Worm (Caenorhabditis elegans) whole organism, L2 larva: ENCODE measurements around the gene C01G10.14.

Experiments
- C34F6.9 ChIP-seq: fragments of 150-350 bp; optimal IDR thresholded peaks from 2 replicates; lab custom pipeline; 2014; ENCODE audit warnings: missing biosample characterization, missing genetic modification characterization
- F13H6.1 ChIP-seq: sonication (generic microtip); optimal IDR thresholded peaks from 2 replicates; lab custom pipeline; 2016; ENCODE audit warnings: missing genetic modification characterization, missing compliant biosample characterization
- R02D3.7 ChIP-seq: fragments of 150-350 bp; optimal IDR thresholded peaks from 2 replicates; lab custom pipeline; 2014; ENCODE audit warnings: missing biosample characterization, missing genetic modification characterization
- Y55F3AM.14 ChIP-seq: fragments of 200-800 bp; sonication (Bioruptor generic); optimal IDR thresholded peaks from 2 replicates; lab custom pipeline; 2018; ENCODE audit warnings: mild to moderate bottlenecking, missing genetic modification characterization, missing compliant biosample characterization
- ZK546.5 ChIP-seq: sonication (generic microtip); optimal IDR thresholded peaks from 2 replicates; lab custom pipeline; 2017; ENCODE audit warnings: missing biosample characterization, missing genetic modification characterization
- alr-1 ChIP-seq: fragments of 150-350 bp; optimal IDR thresholded peaks from 2 replicates; lab custom pipeline; 2014; ENCODE audit warnings: missing biosample characterization, missing genetic modification characterization
- aly-2 ChIP-seq: fragments of 150-350 bp; optimal IDR thresholded peaks from 2 replicates; lab custom pipeline; 2014; ENCODE audit warnings: missing biosample characterization, missing genetic modification characterization
- ama-1 ChIP-seq: fragments of 150-350 bp; optimal IDR thresholded peaks from 2 replicates; lab custom pipeline; 2018; ENCODE audit warnings: inconsistent platforms
- blmp-1 ChIP-seq: sonication (generic microtip); optimal IDR thresholded peaks from 2 replicates; lab custom pipeline; 2017; ENCODE audit warnings: missing genetic modification characterization, mild to moderate bottlenecking, missing compliant biosample characterization, antibody characterized with exemption, moderate library complexity; ENCODE audit not compliant: insufficient read depth
- ceh-16 ChIP-seq: fragments of 150-350 bp; optimal IDR thresholded peaks from 2 replicates; lab custom pipeline; 2014; ENCODE audit warnings: missing biosample characterization, missing genetic modification characterization
- ceh-82 ChIP-seq: fragments of 150-350 bp; optimal IDR thresholded peaks from 2 replicates; lab custom pipeline; 2014; ENCODE audit warnings: missing biosample characterization, missing genetic modification characterization
- crh-2 ChIP-seq: sonication (generic microtip); optimal IDR thresholded peaks from 2 replicates; lab custom pipeline; 2017; ENCODE audit warnings: missing biosample characterization, missing genetic modification characterization
- dmd-4 ChIP-seq: sonication (generic microtip); optimal IDR thresholded peaks from 2 replicates; lab custom pipeline; 2017; ENCODE audit warnings: missing biosample characterization, missing genetic modification characterization
- egl-27 ChIP-seq: sonication (generic microtip); optimal IDR thresholded peaks from 3 replicates; lab custom pipeline; 2017; ENCODE audit warnings: missing biosample characterization, missing genetic modification reagents, missing genetic modification characterization
- elt-1 ChIP-seq: fragments of 150-350 bp; optimal IDR thresholded peaks from 2 replicates; lab custom pipeline; 2014; ENCODE audit warnings: missing biosample characterization, missing genetic modification characterization
- elt-3 ChIP-seq: sonication (generic microtip); optimal IDR thresholded peaks from 2 replicates; lab custom pipeline; 2017; ENCODE audit warnings: missing biosample characterization, missing genetic modification characterization
- fos-1 ChIP-seq: fragments of 150-350 bp; optimal IDR thresholded peaks from 2 replicates; lab custom pipeline; 2014; ENCODE audit warnings: missing biosample characterization, missing genetic modification characterization
- gmeb-1 ChIP-seq: fragments of 150-350 bp; optimal IDR thresholded peaks from 2 replicates; lab custom pipeline; 2014; ENCODE audit warnings: missing biosample characterization, missing genetic modification characterization
- lin-11 ChIP-seq: fragments of 150-350 bp; sonication (generic microtip); optimal IDR thresholded peaks from 2 replicates; lab custom pipeline; 2014; ENCODE audit warnings: missing biosample characterization, missing genetic modification characterization, inconsistent platforms, mixed read lengths
- lin-13 ChIP-seq: fragments of 150-350 bp; optimal IDR thresholded peaks from 2 replicates; lab custom pipeline; 2014; ENCODE audit warnings: missing biosample characterization, missing genetic modification reagents, missing genetic modification characterization
- lin-39 ChIP-seq: fragments of 150-350 bp; optimal IDR thresholded peaks from 2 replicates; lab custom pipeline; 2014; ENCODE audit warnings: missing biosample characterization, missing genetic modification reagents, missing genetic modification characterization
- lsy-2 ChIP-seq, 2 experiments: fragments of 150-350 bp in 1 of 2; sonication (generic microtip) in 1 of 2; optimal IDR thresholded peaks; 2 replicates each; lab custom pipeline; 2014 to 2017; ENCODE audit warnings: missing biosample characterization in 2 of 2, missing genetic modification characterization in 2 of 2
- mab-5 ChIP-seq: fragments of 150-350 bp; optimal IDR thresholded peaks from 2 replicates; lab custom pipeline; 2014; ENCODE audit warnings: missing biosample characterization, missing genetic modification characterization
- mbf-1 ChIP-seq: sonication (generic microtip); optimal IDR thresholded peaks from 2 replicates; lab custom pipeline; 2017; ENCODE audit warnings: missing biosample characterization, missing genetic modification characterization
- mdl-1 ChIP-seq, 2 experiments: fragments of 150-350 bp in 1 of 2; sonication (generic microtip) in 1 of 2; optimal IDR thresholded peaks; 2 replicates each; lab custom pipeline; 2017; ENCODE audit warnings: missing biosample characterization in 2 of 2, missing genetic modification characterization in 2 of 2
- nhr-10 ChIP-seq: sonication (generic microtip); optimal IDR thresholded peaks from 2 replicates; lab custom pipeline; 2017; ENCODE audit warnings: missing biosample characterization, missing genetic modification characterization
- nhr-11 ChIP-seq: fragments of 150-350 bp; optimal IDR thresholded peaks from 2 replicates; lab custom pipeline; 2014; ENCODE audit warnings: missing biosample characterization, missing genetic modification characterization
- nhr-12 ChIP-seq: fragments of 150-350 bp; optimal IDR thresholded peaks from 2 replicates; lab custom pipeline; 2014; ENCODE audit warnings: missing biosample characterization, missing genetic modification characterization
- nhr-129 ChIP-seq: fragments of 150-350 bp; optimal IDR thresholded peaks from 2 replicates; lab custom pipeline; 2014; ENCODE audit warnings: missing biosample characterization, missing genetic modification characterization
- nhr-21 ChIP-seq: fragments of 150-350 bp; optimal IDR thresholded peaks from 2 replicates; lab custom pipeline; 2014; ENCODE audit warnings: missing biosample characterization, missing genetic modification characterization
- nhr-23 ChIP-seq: fragments of 150-350 bp; optimal IDR thresholded peaks from 2 replicates; lab custom pipeline; 2014; ENCODE audit warnings: missing biosample characterization, missing genetic modification reagents, missing genetic modification characterization
- nhr-237 ChIP-seq: fragments of 150-350 bp; optimal IDR thresholded peaks from 2 replicates; lab custom pipeline; 2014; ENCODE audit warnings: missing biosample characterization, missing genetic modification characterization
- nhr-25 ChIP-seq: fragments of 150-350 bp; sonication (generic microtip); optimal IDR thresholded peaks from 3 replicates; lab custom pipeline; 2014; ENCODE audit warnings: missing biosample characterization, missing genetic modification characterization
- nhr-6 ChIP-seq: fragments of 150-350 bp; optimal IDR thresholded peaks from 2 replicates; lab custom pipeline; 2014; ENCODE audit warnings: missing biosample characterization, missing genetic modification characterization
- nhr-77 ChIP-seq: fragments of 150-350 bp; optimal IDR thresholded peaks from 2 replicates; lab custom pipeline; 2014; ENCODE audit warnings: missing biosample characterization, missing genetic modification characterization
- peb-1 ChIP-seq: fragments of 150-350 bp; optimal IDR thresholded peaks from 2 replicates; lab custom pipeline; 2014; ENCODE audit warnings: missing biosample characterization, missing genetic modification characterization
- sem-4 ChIP-seq: fragments of 150-350 bp; optimal IDR thresholded peaks from 2 replicates; lab custom pipeline; 2014; ENCODE audit warnings: missing biosample characterization, missing genetic modification reagents, missing genetic modification characterization
- skn-1 ChIP-seq: sonication (generic microtip); optimal IDR thresholded peaks from 2 replicates; lab custom pipeline; 2017; ENCODE audit warnings: missing biosample characterization, missing genetic modification characterization
- sma-3 ChIP-seq: sonication (generic microtip); optimal IDR thresholded peaks from 2 replicates; lab custom pipeline; 2016; ENCODE audit warnings: missing genetic modification reagents, missing genetic modification characterization, missing compliant biosample characterization
- sma-9 ChIP-seq, 2 experiments: fragments of 150-350 bp in 1 of 2; sonication (generic microtip) in 1 of 2; optimal IDR thresholded peaks; 2 replicates each; lab custom pipeline; 2014 to 2016; ENCODE audit warnings: missing genetic modification characterization in 2 of 2, mild to moderate bottlenecking in 1 of 2, missing biosample characterization in 1 of 2, missing compliant biosample characterization in 1 of 2, missing genetic modification reagents in 1 of 2, moderate library complexity in 1 of 2
- snpc-4 ChIP-seq: fragments of 150-350 bp; optimal IDR thresholded peaks from 2 replicates; lab custom pipeline; 2014; ENCODE audit warnings: missing biosample characterization, missing genetic modification characterization
- unc-39 ChIP-seq: fragments of 150-350 bp; optimal IDR thresholded peaks from 2 replicates; lab custom pipeline; 2014; ENCODE audit warnings: missing biosample characterization, missing genetic modification characterization
- unc-55 ChIP-seq: fragments of 150-350 bp; sonication (generic microtip); optimal IDR thresholded peaks from 3 replicates; lab custom pipeline; 2014; ENCODE audit warnings: missing biosample characterization, missing genetic modification reagents, missing genetic modification characterization
- unc-62 ChIP-seq: fragments of 150-350 bp; optimal IDR thresholded peaks from 2 replicates; lab custom pipeline; 2014; ENCODE audit warnings: missing biosample characterization, missing genetic modification reagents, missing genetic modification characterization
- zag-1 ChIP-seq: fragments of 150-350 bp; optimal IDR thresholded peaks from 2 replicates; lab custom pipeline; 2014; ENCODE audit warnings: missing biosample characterization, missing genetic modification characterization
- ztf-1 ChIP-seq: fragments of 200-800 bp; sonication (Bioruptor generic); conservative IDR thresholded peaks from 2 replicates; pipeline ENCODE4 v1.3.6; 2022; ENCODE audit warnings: missing genetic modification characterization, missing compliant biosample characterization
- ztf-11 ChIP-seq: sonication (generic microtip); optimal IDR thresholded peaks from 2 replicates; lab custom pipeline; 2017; ENCODE audit warnings: missing biosample characterization, missing genetic modification characterization
- ztf-4 ChIP-seq: fragments of 150-350 bp; optimal IDR thresholded peaks from 2 replicates; lab custom pipeline; 2014; ENCODE audit warnings: missing biosample characterization, missing genetic modification characterization

The C01G10.14 gene

DNA sequence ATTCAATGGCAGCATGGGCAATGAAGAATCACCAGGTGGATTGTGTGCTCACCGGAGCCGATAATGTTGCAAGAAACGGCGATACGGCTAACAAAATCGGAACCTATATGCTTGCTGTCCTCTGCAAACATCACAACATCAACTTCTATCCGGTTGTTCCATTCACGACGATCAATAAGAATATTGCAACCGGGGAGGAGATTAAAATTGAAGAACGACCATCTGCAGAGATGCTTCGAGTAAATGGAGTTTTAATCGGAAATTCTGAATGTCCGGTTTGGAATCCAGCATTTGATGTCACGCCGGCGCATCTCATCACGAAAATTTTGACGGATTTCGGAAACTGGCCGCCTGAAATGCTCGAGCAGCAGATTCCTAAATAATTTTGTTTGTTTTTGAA lies 22.1 kb downstream of the C01G10.14 start:
- TF ChIP-seq ZK546.5 (tag; lab: Kevin White, UChicago) (no peak), ama-1 (peak; percentile 79), crh-2 (tag; lab: Kevin White, UChicago) (peak; percentile 3), lin-11 (tag; lab: Kevin White, UChicago) (no peak)

DNA sequence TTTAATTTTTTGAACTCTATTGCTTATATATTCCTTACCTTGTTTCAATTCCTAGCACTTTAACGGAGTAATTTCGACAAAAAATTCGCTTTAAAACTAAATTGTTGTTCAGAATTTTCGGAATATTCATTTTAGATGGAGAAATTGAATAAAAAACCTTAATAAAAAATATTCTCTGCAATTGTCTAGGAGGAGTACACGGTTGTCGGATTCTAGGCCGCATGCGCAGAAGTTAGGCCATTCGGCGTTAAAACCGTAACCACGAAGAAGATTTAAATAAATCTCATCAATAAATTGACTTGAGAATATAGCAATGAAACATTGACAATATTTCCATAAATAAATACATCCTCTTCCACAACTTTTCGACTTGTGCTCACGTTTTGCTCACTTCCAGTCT lies 23.5 kb downstream of the C01G10.14 start, which contains the start of the genes C01G10.10 and C01G10.9:
TSS of gene C01G10.10 (minus strand) at position 151 of the 400 bp plus-strand sequence.
TSS of gene C01G10.9 (plus strand) at position 240 of the 400 bp plus-strand sequence.
- no peak for TF ChIP-seq mab-5 (tag; lab: Kevin White, UChicago)
- TF ChIP-seq nhr-129, result no peak
- TF ChIP-seq nhr-23 (tag; lab: Kevin White, UChicago), result no peak
- TF ChIP-seq unc-55, result peak; percentile 47
- TF ChIP-seq unc-39 (tag; lab: Kevin White, UChicago), result no peak
- no peak for TF ChIP-seq lin-11 (tag; lab: Kevin White, UChicago)
- no peak for TF ChIP-seq ztf-4 (tag; lab: Kevin White, UChicago)
- TF ChIP-seq skn-1 (tag; lab: Kevin White, UChicago), result no peak
- TF ChIP-seq sma-3, result peak; percentile 68
- peak; percentile 82 for TF ChIP-seq sma-9 (GFP tag; optimal IDR thresholded peaks at IDR 0.05; lab: Kevin White, UChicago)
- no peak for TF ChIP-seq sma-9 (tag; optimal IDR thresholded peaks at IDR 0.05; lab: Kevin White, UChicago)
- no peak for TF ChIP-seq aly-2 (tag; lab: Kevin White, UChicago)
- TF ChIP-seq zag-1 (tag; lab: Kevin White, UChicago), result no peak
- TF ChIP-seq dmd-4 (tag; lab: Kevin White, UChicago), result no peak
- TF ChIP-seq egl-27 (tag; lab: Kevin White, UChicago), result no peak
- peak; percentile 13 for TF ChIP-seq ceh-16 (tag; lab: Kevin White, UChicago)
- TF ChIP-seq snpc-4 (tag; lab: Kevin White, UChicago), result peak; percentile 50
- TF ChIP-seq ZK546.5 (tag; lab: Kevin White, UChicago), result no peak
- TF ChIP-seq R02D3.7, result no peak
- TF ChIP-seq elt-1 (tag; lab: Kevin White, UChicago), result no peak
- TF ChIP-seq nhr-6 (tag; lab: Kevin White, UChicago), result no peak
- no peak for TF ChIP-seq unc-62 (GFP tag; lab: Kevin White, UChicago)
- no peak for TF ChIP-seq nhr-21 (tag; lab: Kevin White, UChicago)
- no peak for TF ChIP-seq ztf-11 (tag; lab: Kevin White, UChicago)
- peak; percentile 51 for TF ChIP-seq lin-13
- TF ChIP-seq peb-1 (tag; lab: Kevin White, UChicago), result no peak
- TF ChIP-seq mdl-1 (tag; optimal IDR thresholded peaks at IDR 0.05; lab: Kevin White, UChicago), result no peak
- no peak for TF ChIP-seq nhr-77 (tag; lab: Kevin White, UChicago)
- TF ChIP-seq Y55F3AM.14 (GFP tag; lab: Kevin White, UChicago), result no peak
- TF ChIP-seq nhr-237, result no peak
- no peak for TF ChIP-seq ceh-82 (tag; lab: Kevin White, UChicago)
- TF ChIP-seq mbf-1 (tag; lab: Kevin White, UChicago), result no peak
- peak; percentile 45 for TF ChIP-seq crh-2 (tag; lab: Kevin White, UChicago)
- TF ChIP-seq F13H6.1 (tag; lab: Kevin White, UChicago), result peak; percentile 73
- peak; percentile 9 for TF ChIP-seq fos-1 (tag; lab: Kevin White, UChicago)
- peak; percentile 46 for TF ChIP-seq nhr-25 (tag; lab: Kevin White, UChicago)
- no peak for TF ChIP-seq nhr-10 (tag; lab: Kevin White, UChicago)
- peak; percentile 13 to 75 for TF ChIP-seq lsy-2 (tag; optimal IDR thresholded peaks at IDR 0.05; lab: Kevin White, UChicago)
- peak; percentile 47 for TF ChIP-seq gmeb-1 (tag; lab: Kevin White, UChicago)
- TF ChIP-seq lin-39, result no peak
- TF ChIP-seq ztf-1 (GFP tag; lab: Robert Waterston, UW), result no peak
- TF ChIP-seq C34F6.9 (tag; lab: Kevin White, UChicago), result peak; percentile 64
- TF ChIP-seq alr-1 (tag; lab: Kevin White, UChicago), result no peak
- no peak for TF ChIP-seq nhr-11 (tag; lab: Kevin White, UChicago)
- no peak for TF ChIP-seq nhr-12 (tag; lab: Kevin White, UChicago)
- TF ChIP-seq sem-4, result peak; percentile 41
- TF ChIP-seq ama-1, result no peak
- no peak for TF ChIP-seq elt-3 (tag; lab: Kevin White, UChicago)
- no peak for TF ChIP-seq blmp-1 (tag; lab: Kevin White, UChicago)
